Fruit fly (Drosophila melanogaster): ENCODE data around the gene CG2701.

The CG2701 gene

dm6 chrX:2761198-2761597 lies 41.1 kb upstream of the CG2701 start (continued):
- TF ChIP-seq Xbp1 (GFP tag; optimal IDR thresholded peaks at IDR 0.05) (no peak), bab2 (GFP tag; optimal IDR thresholded peaks at IDR 0.05) (no peak)

dm6 chrX:2757400-2757799 lies 37.3 kb upstream of the CG2701 start:
- TF ChIP-seq CG18764 (GFP tag; optimal IDR thresholded peaks at IDR 0.05) = no peak
- TF ChIP-seq MESR4 (GFP tag; optimal IDR thresholded peaks at IDR 0.05) = no peak
- TF ChIP-seq CG31365 (tag; optimal IDR thresholded peaks at IDR 0.05) = no peak
- TF ChIP-seq ATbp (GFP tag; optimal IDR thresholded peaks at IDR 0.05) = peak; percentile 8
- no peak for TF ChIP-seq CG16779 (GFP tag; IDR thresholded peaks at IDR 0.05)
- TF ChIP-seq trem (tag; optimal IDR thresholded peaks at IDR 0.05) = no peak
- no peak for TF ChIP-seq Trl (optimal IDR thresholded peaks at IDR 0.05)
- TF ChIP-seq Trl (GFP tag; optimal IDR thresholded peaks at IDR 0.05) = no peak
- TF ChIP-seq Oaz (GFP tag; IDR thresholded peaks at IDR 0.05) = no peak
- no peak for TF ChIP-seq bbx (GFP tag; IDR thresholded peaks at IDR 0.05; ENCODE audit: partially characterized antibody)
- no peak for TF ChIP-seq peb (GFP tag; IDR thresholded peaks at IDR 0.05)
- no peak for TF ChIP-seq CG6854 (GFP tag; optimal IDR thresholded peaks at IDR 0.05)
- TF ChIP-seq grn (GFP tag; optimal IDR thresholded peaks at IDR 0.05) = no peak
- no peak for TF ChIP-seq E2f1 (GFP tag; IDR thresholded peaks at IDR 0.05)
- TF ChIP-seq ssp (GFP tag; IDR thresholded peaks at IDR 0.05) = peak; percentile 23; the same call in 1 of the 2 replicates
- no peak; the same call in 2 of the 3 replicates for TF ChIP-seq CG34422 (GFP tag; IDR thresholded peaks at IDR 0.05)
- no peak for TF ChIP-seq wdn (GFP tag; IDR thresholded peaks at IDR 0.05)
- no peak for TF ChIP-seq tup (GFP tag; optimal IDR thresholded peaks at IDR 0.05)
- TF ChIP-seq jigr1 (GFP tag; IDR thresholded peaks at IDR 0.05) = no peak
- TF ChIP-seq lola (GFP tag; optimal IDR thresholded peaks at IDR 0.05) = no peak
- no peak for TF ChIP-seq CG3995 (GFP tag; optimal IDR thresholded peaks at IDR 0.05)
- peak; percentile 52 for TF ChIP-seq Blimp-1 (GFP tag; optimal IDR thresholded peaks at IDR 0.05)
- peak; percentile 54 for TF ChIP-seq dmrt99B (tag; optimal IDR thresholded peaks at IDR 0.05)
- no peak for TF ChIP-seq pum (GFP tag; optimal IDR thresholded peaks at IDR 0.05)
- no peak for TF ChIP-seq slp2 (GFP tag; optimal IDR thresholded peaks at IDR 0.05)
- no peak for TF ChIP-seq scrt (GFP tag; optimal IDR thresholded peaks at IDR 0.05)
- TF ChIP-seq CG7963 (GFP tag; IDR thresholded peaks at IDR 0.05; ENCODE audit: partially characterized antibody) = no peak
- no peak for TF ChIP-seq Gug (GFP tag; IDR thresholded peaks at IDR 0.05)
- no peak for TF ChIP-seq fu2 (GFP tag; optimal IDR thresholded peaks at IDR 0.05)
- no peak for TF ChIP-seq gfzf (GFP tag; optimal IDR thresholded peaks at IDR 0.05)
- peak; percentile 40 for TF ChIP-seq Rfx (GFP tag; IDR thresholded peaks at IDR 0.05)
- no peak for TF ChIP-seq CG6272 (GFP tag; IDR thresholded peaks at IDR 0.05)
- no peak for TF ChIP-seq Mad (GFP tag; optimal IDR thresholded peaks at IDR 0.05)
- TF ChIP-seq gem (tag; optimal IDR thresholded peaks at IDR 0.05) = peak; percentile 38
- no peak for TF ChIP-seq eve (GFP tag; optimal IDR thresholded peaks at IDR 0.05)
- TF ChIP-seq BEAF-32 (GFP tag; optimal IDR thresholded peaks at IDR 0.05) = no peak
- no peak for TF ChIP-seq CG12299 (tag; optimal IDR thresholded peaks at IDR 0.05)
- TF ChIP-seq Ravus (GFP tag; IDR thresholded peaks at IDR 0.05) = no peak
- TF ChIP-seq Dip3 (GFP tag; optimal IDR thresholded peaks at IDR 0.05) = no peak
- TF ChIP-seq Atf3 (GFP tag; optimal IDR thresholded peaks at IDR 0.05) = no peak
- no peak for TF ChIP-seq chinmo (GFP tag; IDR thresholded peaks at IDR 0.05; ENCODE audit: partially characterized antibody)
- no peak for TF ChIP-seq sens-2 (GFP tag; IDR thresholded peaks at IDR 0.05)
- TF ChIP-seq CG9932 (GFP tag; IDR thresholded peaks at IDR 0.05) = no peak
- TF ChIP-seq CG10543 (GFP tag; optimal IDR thresholded peaks at IDR 0.05) = no peak
- no peak for TF ChIP-seq klu (GFP tag; IDR thresholded peaks at IDR 0.05)
- TF ChIP-seq cato (GFP tag; optimal IDR thresholded peaks at IDR 0.05; ENCODE audit: borderline replicate concordance) = no peak
- no peak for TF ChIP-seq chn (GFP tag; optimal IDR thresholded peaks at IDR 0.05)
- no peak for TF ChIP-seq CG12942 (GFP tag; optimal IDR thresholded peaks at IDR 0.05)

Measured in whole organism, embryonic.